Fruit fly (Drosophila melanogaster): ENCODE data around the gene CalpC.

CalpC gene

DNA sequence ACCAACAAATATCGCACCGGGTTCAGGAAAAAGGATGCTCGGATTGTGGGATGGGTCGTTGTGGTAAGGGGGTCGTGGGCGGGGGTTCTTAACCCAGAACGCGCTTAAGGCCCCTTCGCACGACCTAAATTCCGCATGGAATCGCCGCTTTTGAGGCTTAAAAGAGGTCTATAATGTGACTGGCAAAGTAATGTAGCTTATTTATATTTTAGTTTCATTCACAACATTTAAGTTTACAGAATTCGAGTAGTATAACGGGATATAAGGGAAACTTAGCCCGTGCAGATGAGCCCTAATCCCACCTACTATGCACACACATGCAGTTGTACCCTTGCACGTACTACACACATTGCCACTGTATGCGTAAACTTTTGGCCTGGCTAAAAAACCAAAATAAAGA, 46.8 kb upstream of the CalpC start (continued):
- no peak for TF ChIP-seq CG3163 (GFP tag; optimal IDR thresholded peaks at IDR 0.05)
- TF ChIP-seq B-H1 (GFP tag; IDR thresholded peaks at IDR 0.05) = peak; percentile 65
- TF ChIP-seq YL-1 (GFP tag; optimal IDR thresholded peaks at IDR 0.05) = peak; percentile 51
- no peak for TF ChIP-seq Dll (GFP tag; IDR thresholded peaks at IDR 0.05; ENCODE audit: partially characterized antibody)
- peak; percentile 59; the same call in 1 of the 2 replicates for TF ChIP-seq sob (GFP tag; IDR thresholded peaks at IDR 0.05)
- TF ChIP-seq her (GFP tag; optimal IDR thresholded peaks at IDR 0.05) = peak; percentile 16
- TF ChIP-seq CG16815 (GFP tag; optimal IDR thresholded peaks at IDR 0.05) = peak; percentile 70
- TF ChIP-seq CG13424 (tag; optimal IDR thresholded peaks at IDR 0.05) = peak; percentile 91
- TF ChIP-seq CG4404 (GFP tag; IDR thresholded peaks at IDR 0.05) = peak; percentile 70
- TF ChIP-seq CG5245 (GFP tag; optimal IDR thresholded peaks at IDR 0.05) = peak; percentile 70
- TF ChIP-seq CG2199 (GFP tag; IDR thresholded peaks at IDR 0.05) = peak; percentile 74; the same call in 2 of the 3 replicates
- peak; percentile 53 for TF ChIP-seq CG11085 (GFP tag; IDR thresholded peaks at IDR 0.05)
- peak; percentile 73; the same call in 1 of the 2 replicates for TF ChIP-seq ap (GFP tag; IDR thresholded peaks at IDR 0.05)
- TF ChIP-seq CG11696 (GFP tag; IDR thresholded peaks at IDR 0.05) = peak; percentile 62
- peak; percentile 82 for TF ChIP-seq NfI (GFP tag; optimal IDR thresholded peaks at IDR 0.05)
- peak; percentile 43 for TF ChIP-seq bowl (GFP tag; IDR thresholded peaks at IDR 0.05)
- no peak for TF ChIP-seq CG9797 (GFP tag; optimal IDR thresholded peaks at IDR 0.05)
- TF ChIP-seq nerfin-1 (tag; optimal IDR thresholded peaks at IDR 0.05) = peak; percentile 82
- peak; percentile 12 for TF ChIP-seq stwl (tag; optimal IDR thresholded peaks at IDR 0.05)
- TF ChIP-seq CG18262 (tag; optimal IDR thresholded peaks at IDR 0.05) = peak; percentile 90
- peak; percentile 82 for TF ChIP-seq dysf (GFP tag; IDR thresholded peaks at IDR 0.05)
- peak; percentile 81 for TF ChIP-seq CG4424 (GFP tag; optimal IDR thresholded peaks at IDR 0.05)
- peak; percentile 57 for TF ChIP-seq sug (tag; optimal IDR thresholded peaks at IDR 0.05)
- TF ChIP-seq C15 (GFP tag; IDR thresholded peaks at IDR 0.05) = peak; percentile 56; the same call in 1 of the 3 replicates
- TF ChIP-seq Antp (GFP tag; optimal IDR thresholded peaks at IDR 0.05) = peak; percentile 54
- no peak for TF ChIP-seq prd (optimal IDR thresholded peaks at IDR 0.05)
- TF ChIP-seq prd (GFP tag; IDR thresholded peaks at IDR 0.05) = peak; percentile 86
- TF ChIP-seq Stat92E (GFP tag; optimal IDR thresholded peaks at IDR 0.05) = peak in 1 of 3 experiments; percentile 61
- TF ChIP-seq hth (optimal IDR thresholded peaks at IDR 0.05) = no peak
- peak; percentile 45 for TF ChIP-seq CTCF (GFP tag; optimal IDR thresholded peaks at IDR 0.05)
- TF ChIP-seq Spps (tag; optimal IDR thresholded peaks at IDR 0.05) = peak; percentile 84
- peak; percentile 94 for TF ChIP-seq Med (GFP tag)
- TF ChIP-seq Atf3 (GFP tag; optimal IDR thresholded peaks at IDR 0.05) = peak; percentile 3
- TF ChIP-seq CG10431 (GFP tag; optimal IDR thresholded peaks at IDR 0.05) = peak; percentile 87
- no peak for TF ChIP-seq nerfin-2 (GFP tag; IDR thresholded peaks at IDR 0.05; ENCODE audit: partially characterized antibody)
- TF ChIP-seq hkb (optimal IDR thresholded peaks at IDR 0.05) = no peak
- TF ChIP-seq hkb (GFP tag; IDR thresholded peaks at IDR 0.05) = peak; percentile 93
- TF ChIP-seq slp2 (GFP tag; optimal IDR thresholded peaks at IDR 0.05) = peak; percentile 34
- peak; percentile 75 for TF ChIP-seq CG8359 (GFP tag; optimal IDR thresholded peaks at IDR 0.05; ENCODE audit: borderline replicate concordance)
- peak; percentile 53 for TF ChIP-seq CG30020 (tag; optimal IDR thresholded peaks at IDR 0.05)
- peak; percentile 27 for TF ChIP-seq CG9437 (GFP tag; optimal IDR thresholded peaks at IDR 0.05)
- TF ChIP-seq ranshi (GFP tag; IDR thresholded peaks at IDR 0.05) = peak; percentile 89
- TF ChIP-seq pfk (GFP tag; optimal IDR thresholded peaks at IDR 0.05) = peak; percentile 57
- TF ChIP-seq CG17361 (GFP tag; IDR thresholded peaks at IDR 0.05) = peak; percentile 59; the same call in 2 of the 3 replicates
- peak; percentile 25; the same call in 1 of the 2 replicates for TF ChIP-seq klu (GFP tag; IDR thresholded peaks at IDR 0.05)
- peak; percentile 79 for TF ChIP-seq lmd (GFP tag; IDR thresholded peaks at IDR 0.05)
- peak; percentile 71 for TF ChIP-seq az2 (GFP tag; optimal IDR thresholded peaks at IDR 0.05)
- TF ChIP-seq Blimp-1 (GFP tag; optimal IDR thresholded peaks at IDR 0.05) = peak; percentile 87
- peak; percentile 16 for TF ChIP-seq pum (GFP tag; optimal IDR thresholded peaks at IDR 0.05)
- no peak for TF ChIP-seq cad (GFP tag; optimal IDR thresholded peaks at IDR 0.05)
- TF ChIP-seq crol (GFP tag; IDR thresholded peaks at IDR 0.05) = no peak
- TF ChIP-seq zf30C (GFP tag; optimal IDR thresholded peaks at IDR 0.05) = no peak
- TF ChIP-seq CG11695 (GFP tag; IDR thresholded peaks at IDR 0.05) = peak; percentile 85
